Worm (Caenorhabditis elegans) whole organism, midembryonic: ENCODE results near the gene ani-2.

ENCODE experiments used
- T22C8.4 ChIP-seq: fragments of 200-800 bp; sonication (Bioruptor generic); IDR thresholded peaks from 2 replicates; pipeline ENCODE4 v1.3.6; 2022; ENCODE audit warnings: missing genetic modification characterization, missing compliant biosample characterization
- cog-1 ChIP-seq: sonication (generic microtip); optimal IDR thresholded peaks from 2 replicates; lab custom pipeline; 2016; ENCODE audit warnings: missing genetic modification characterization, missing compliant biosample characterization
- flt-1 ChIP-seq: fragments of 200-800 bp; sonication (Bioruptor generic); IDR thresholded peaks from 2 replicates; pipeline ENCODE4 v1.3.6; 2022; ENCODE audit warnings: missing genetic modification characterization, missing compliant biosample characterization
- klf-2 ChIP-seq: fragments of 200-800 bp; sonication (Bioruptor generic); conservative IDR thresholded peaks from 2 replicates; pipeline ENCODE4 v1.3.6; 2022; ENCODE audit warnings: missing genetic modification reagents, missing genetic modification characterization, missing compliant biosample characterization
- med-1 ChIP-seq: sonication (generic microtip); optimal IDR thresholded peaks from 2 replicates; lab custom pipeline; 2017; ENCODE audit warnings: missing genetic modification characterization, mild to moderate bottlenecking, missing compliant biosample characterization, antibody characterized with exemption, missing genetic modification reagents; ENCODE audit not compliant: insufficient read depth
- ref-1 ChIP-seq: fragments of 200-800 bp; sonication (Bioruptor generic); conservative IDR thresholded peaks from 2 replicates; pipeline ENCODE4 v1.3.6; 2022; ENCODE audit warnings: missing genetic modification reagents, missing genetic modification characterization, missing compliant biosample characterization
- tab-1 ChIP-seq: fragments of 200-800 bp; sonication (Bioruptor generic); IDR thresholded peaks from 2 replicates; pipeline ENCODE4 v1.3.6; 2022; ENCODE audit warnings: missing genetic modification characterization, missing compliant biosample characterization
- ztf-23 ChIP-seq: fragments of 200-800 bp; sonication (Bioruptor generic); IDR thresholded peaks from 2 replicates; pipeline ENCODE4 v1.3.6; 2022; ENCODE audit warnings: missing genetic modification reagents, missing genetic modification characterization, missing compliant biosample characterization
- ztf-29 ChIP-seq: fragments of 200-800 bp; sonication (Bioruptor generic); IDR thresholded peaks from 2 replicates; pipeline ENCODE4 v1.3.6; 2022; ENCODE audit warnings: missing genetic modification reagents, missing genetic modification characterization, missing compliant biosample characterization

The ani-2 gene

DNA sequence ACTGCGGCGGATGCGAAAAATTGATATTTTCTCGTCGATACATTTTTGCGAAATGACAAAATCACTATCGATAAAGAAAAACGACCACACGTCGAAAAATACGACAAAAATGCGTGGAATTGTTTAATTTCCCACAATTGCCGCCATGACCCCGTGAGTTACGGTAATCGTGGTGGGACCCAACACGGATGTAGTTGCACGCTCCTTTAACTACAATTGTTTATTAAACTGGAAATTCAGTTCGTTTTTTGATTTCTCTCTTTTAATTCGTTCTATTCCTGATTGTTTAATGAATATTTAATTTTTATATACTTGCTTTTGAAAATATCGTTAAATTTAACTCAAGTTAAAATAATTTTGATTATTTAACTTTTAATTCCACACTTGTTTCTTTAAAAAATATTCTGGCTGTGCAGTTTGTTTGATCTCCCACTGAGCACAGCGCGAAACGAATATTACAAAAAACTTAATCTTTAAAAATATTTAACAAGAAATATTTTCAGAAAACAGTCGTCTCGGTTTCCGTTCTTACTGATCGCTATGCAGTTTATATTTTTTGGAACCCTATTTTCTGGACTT, at the start of gene ani-2, which contains the start of gene clec-88:
Gene ani-2, minus strand, starts transcription at position 131 of the 579 bp plus-strand sequence.
Gene clec-88, plus strand, starts transcription at position 486 of the 579 bp plus-strand sequence.
- TF ChIP-seq klf-2 (GFP tag; lab: Robert Waterston, UW), result no peak
- no peak for TF ChIP-seq flt-1 (GFP tag; lab: Robert Waterston, UW)
- TF ChIP-seq ztf-23, result no peak
- no peak for TF ChIP-seq ztf-29 (GFP tag; lab: Robert Waterston, UW)
- TF ChIP-seq tab-1 (GFP tag; lab: Robert Waterston, UW), result no peak
- TF ChIP-seq cog-1 (tag; lab: Kevin White, UChicago), result no peak
- no peak for TF ChIP-seq ref-1 (GFP tag; lab: Robert Waterston, UW)
- TF ChIP-seq T22C8.4 (GFP tag; lab: Robert Waterston, UW), result no peak
- TF ChIP-seq med-1 (GFP tag; lab: Kevin White, UChicago), result no peak

DNA sequence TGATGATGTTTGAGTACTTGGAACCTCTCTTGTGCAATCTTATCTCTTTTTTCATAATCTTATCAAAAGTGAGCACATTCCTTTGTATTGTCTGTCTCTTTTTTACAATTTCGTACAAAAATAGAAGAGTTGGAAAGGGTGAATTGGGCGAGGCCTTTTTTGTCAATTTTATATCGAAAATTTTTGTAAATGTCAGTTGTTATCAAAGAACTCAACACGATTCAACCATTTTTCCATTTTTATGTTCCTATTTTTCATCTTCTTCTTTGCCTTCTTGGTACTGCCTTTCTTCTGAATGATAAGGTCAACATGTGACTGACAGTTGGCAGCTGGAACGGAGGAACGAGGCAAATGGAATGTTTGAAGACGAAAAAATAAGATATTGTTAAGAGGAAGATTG, 48.6 kb upstream of the ani-2 start:
- TF ChIP-seq med-1 (GFP tag; lab: Kevin White, UChicago) (no peak), flt-1 (GFP tag; lab: Robert Waterston, UW) (no peak), ref-1 (GFP tag; lab: Robert Waterston, UW) (no peak), ztf-29 (GFP tag; lab: Robert Waterston, UW) (no peak), tab-1 (GFP tag; lab: Robert Waterston, UW) (no peak), cog-1 (tag; lab: Kevin White, UChicago) (no peak), ztf-23 (no peak), T22C8.4 (GFP tag; lab: Robert Waterston, UW) (no peak)

DNA sequence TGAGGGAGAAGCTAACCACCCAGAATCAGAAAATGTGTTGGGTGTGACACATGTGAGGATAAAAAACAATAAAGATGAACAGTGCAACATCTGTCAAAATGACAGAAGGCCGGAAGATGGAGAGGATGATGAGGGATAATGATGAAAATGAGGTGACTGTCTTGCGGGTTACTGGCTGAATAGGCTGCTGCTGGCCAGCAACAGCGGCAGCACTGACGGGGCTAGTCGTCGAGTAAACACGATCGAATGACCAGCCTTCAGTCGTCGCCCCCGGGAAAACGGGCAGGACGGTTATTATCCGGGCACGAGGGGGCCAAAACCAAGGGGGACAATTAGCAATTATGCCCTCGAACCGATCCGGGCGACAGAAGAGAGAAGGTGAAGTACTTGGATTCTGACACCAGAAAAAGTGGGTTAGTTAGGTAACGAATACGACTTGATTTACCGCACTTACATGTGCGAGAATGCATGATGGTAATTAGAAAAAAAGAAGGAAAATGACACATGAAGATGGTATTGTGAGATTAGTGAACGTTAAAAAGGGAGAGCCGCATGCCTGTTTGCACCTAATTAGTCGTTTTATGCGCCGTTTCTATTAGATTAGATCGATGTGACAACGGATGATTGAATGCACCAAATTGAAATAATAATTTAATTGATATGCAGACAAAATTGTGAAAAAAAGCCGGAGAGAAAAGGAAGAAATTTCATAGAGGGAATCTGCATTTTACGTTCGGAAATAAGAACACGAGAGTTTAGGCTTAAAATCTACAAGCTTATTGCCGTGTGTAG, 46.7 kb upstream of the ani-2 start:
- no peak for TF ChIP-seq T22C8.4 (GFP tag; lab: Robert Waterston, UW)
- 0 out of 2 replicates have a peak, but pooled peaks have one; percentile 53 for TF ChIP-seq tab-1 (GFP tag; lab: Robert Waterston, UW)
- TF ChIP-seq flt-1 (GFP tag; lab: Robert Waterston, UW), result 0 out of 2 replicates have a peak, but pooled peaks have one; percentile 49

DNA sequence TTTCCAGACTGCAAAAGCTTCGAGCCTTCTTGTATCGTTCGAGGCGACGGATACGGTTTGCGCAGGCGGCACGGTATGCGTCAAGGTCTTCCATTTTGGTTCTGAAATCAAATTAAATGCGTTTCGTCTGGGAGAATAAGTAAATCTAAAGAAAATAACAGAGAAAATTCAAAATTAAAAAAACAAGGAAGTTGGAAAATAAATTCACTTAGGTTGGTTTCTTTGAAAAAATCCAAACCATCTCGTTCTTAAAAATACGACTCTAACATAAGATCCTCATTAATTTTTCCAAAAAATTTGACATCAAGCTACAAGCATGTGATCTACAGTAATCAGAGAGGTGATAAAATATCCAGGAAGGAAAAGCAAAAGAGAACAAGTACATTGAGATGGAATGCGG, 45.0 kb upstream of the ani-2 start, which contains the start of gene T25D10.4:
Gene T25D10.4, minus strand, starts transcription at position 101 of the 400 bp plus-strand sequence.
- TF ChIP-seq ztf-23, result no peak
- no peak for TF ChIP-seq ztf-29 (GFP tag; lab: Robert Waterston, UW)
- no peak for TF ChIP-seq T22C8.4 (GFP tag; lab: Robert Waterston, UW)
- TF ChIP-seq tab-1 (GFP tag; lab: Robert Waterston, UW), result no peak
- no peak for TF ChIP-seq flt-1 (GFP tag; lab: Robert Waterston, UW)
- TF ChIP-seq ref-1 (GFP tag; lab: Robert Waterston, UW), result no peak
- no peak for TF ChIP-seq cog-1 (tag; lab: Kevin White, UChicago)
- no peak for TF ChIP-seq klf-2 (GFP tag; lab: Robert Waterston, UW)
- TF ChIP-seq med-1 (GFP tag; lab: Kevin White, UChicago), result no peak

DNA sequence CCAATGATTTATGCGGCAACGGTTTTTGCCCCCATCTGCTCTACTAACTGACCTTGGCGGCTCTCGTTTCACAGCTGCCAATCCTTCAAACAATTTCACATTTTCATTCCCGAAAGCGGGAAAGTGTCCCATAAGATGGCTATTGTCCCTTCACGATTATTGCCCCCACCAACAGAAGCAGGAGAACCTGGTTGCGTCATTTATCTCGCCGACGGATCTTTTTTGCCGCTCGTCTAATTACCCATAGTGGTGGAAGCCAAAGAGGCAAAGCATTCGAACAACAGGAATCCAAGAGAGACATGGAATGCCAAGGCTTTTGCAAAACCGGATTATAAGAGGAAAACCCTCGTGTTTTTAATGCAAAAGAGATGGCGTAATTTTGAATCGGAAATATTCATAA, 43.9 kb upstream of the ani-2 start:
- TF ChIP-seq ztf-29 (GFP tag; lab: Robert Waterston, UW), result 0 out of 2 replicates have a peak, but pooled peaks have one; percentile 47
- TF ChIP-seq ztf-23, result peak; percentile 33; the same call in 1 of the 2 replicates
- no peak for TF ChIP-seq T22C8.4 (GFP tag; lab: Robert Waterston, UW)

DNA sequence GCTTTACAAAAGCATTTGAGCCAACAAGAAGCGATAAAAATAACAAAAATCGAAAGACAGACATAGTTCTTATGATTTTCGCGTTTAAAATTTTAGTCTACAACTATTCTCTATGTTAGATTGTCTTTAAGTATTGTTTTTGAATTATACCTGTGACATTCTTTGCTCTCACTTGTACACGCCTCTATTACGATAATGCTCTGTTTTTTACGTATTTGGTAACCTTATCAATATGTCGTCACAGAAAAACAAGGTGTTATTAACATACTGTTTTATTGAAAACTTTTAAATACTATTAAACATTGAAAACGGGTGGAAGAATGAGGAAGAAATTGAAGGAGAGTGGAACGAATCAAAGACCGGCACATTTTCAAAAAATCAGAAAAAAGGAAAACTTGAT, 42.1 kb upstream of the ani-2 start, which contains the start of gene spp-11:
Gene spp-11, minus strand, starts transcription at position 101 of the 400 bp plus-strand sequence.
- TF ChIP-seq med-1 (GFP tag; lab: Kevin White, UChicago) (no peak), ztf-23 (no peak), tab-1 (GFP tag; lab: Robert Waterston, UW) (no peak), klf-2 (GFP tag; lab: Robert Waterston, UW) (no peak), ref-1 (GFP tag; lab: Robert Waterston, UW) (no peak), flt-1 (GFP tag; lab: Robert Waterston, UW) (no peak), ztf-29 (GFP tag; lab: Robert Waterston, UW) (no peak), cog-1 (tag; lab: Kevin White, UChicago) (no peak), T22C8.4 (GFP tag; lab: Robert Waterston, UW) (no peak)

ce11 chrII:6403233-6403632, 38.1 kb upstream of the ani-2 start, which contains the start of gene T25D10.1:
Gene T25D10.1 (plus strand): TSS chrII:6403401.
- TF ChIP-seq ztf-23, result no peak
- TF ChIP-seq med-1 (GFP tag; lab: Kevin White, UChicago), result no peak
- TF ChIP-seq flt-1 (GFP tag; lab: Robert Waterston, UW), result no peak
- TF ChIP-seq klf-2 (GFP tag; lab: Robert Waterston, UW), result no peak
- no peak for TF ChIP-seq tab-1 (GFP tag; lab: Robert Waterston, UW)
- no peak for TF ChIP-seq T22C8.4 (GFP tag; lab: Robert Waterston, UW)
- TF ChIP-seq cog-1 (tag; lab: Kevin White, UChicago), result no peak
- TF ChIP-seq ref-1 (GFP tag; lab: Robert Waterston, UW), result no peak

ce11 chrII:6401649-6402048, 36.5 kb upstream of the ani-2 start, which contains the start of gene btb-2:
Gene btb-2 (plus strand): TSS chrII:6401949.
- TF ChIP-seq cog-1 (tag; lab: Kevin White, UChicago) (no peak), tab-1 (GFP tag; lab: Robert Waterston, UW) (no peak), med-1 (GFP tag; lab: Kevin White, UChicago) (no peak), ref-1 (GFP tag; lab: Robert Waterston, UW) (no peak), flt-1 (GFP tag; lab: Robert Waterston, UW) (no peak), ztf-23 (no peak), T22C8.4 (GFP tag; lab: Robert Waterston, UW) (no peak), ztf-29 (GFP tag; lab: Robert Waterston, UW) (no peak), klf-2 (GFP tag; lab: Robert Waterston, UW) (no peak)
